Fruit fly (Drosophila melanogaster) whole organism, prepupa: Measurements from ENCODE around the gene Pus1.
A peak's percentile ranks its signal among the peaks of the same experiment; 100 is the strongest.

Experiments used
- Blimp-1 ChIP-seq: fragments of 200-800 bp; sonication (Bioruptor generic); optimal IDR thresholded peaks from 3 replicates; lab custom pipeline; 2017; ENCODE audit warnings: missing biosample characterization, missing genetic modification characterization, mild to moderate bottlenecking, moderate library complexity, missing genetic modification reagents
- CG10631 ChIP-seq: fragments of 200-800 bp; sonication (Bioruptor generic); optimal IDR thresholded peaks from 2 replicates; lab custom pipeline; 2016; ENCODE audit warnings: missing biosample characterization, missing genetic modification characterization
- CG10669 ChIP-seq: fragments of 200-800 bp; sonication (Bioruptor generic); optimal IDR thresholded peaks from 3 replicates; lab custom pipeline; 2018; ENCODE audit warnings: missing biosample characterization, mild to moderate bottlenecking, missing genetic modification characterization, moderate library complexity
- CG11294 ChIP-seq: fragments of 200-800 bp; sonication (Bioruptor generic); IDR thresholded peaks from 2 replicates; pipeline ENCODE4 v1.3.6; 2022; ENCODE audit warnings: missing biosample characterization, missing genetic modification characterization
- CG11762 ChIP-seq: fragments of 200-800 bp; sonication (Bioruptor generic); optimal IDR thresholded peaks from 3 replicates; lab custom pipeline; 2016; ENCODE audit warnings: missing biosample characterization, missing genetic modification characterization; ENCODE audit not compliant: insufficient read depth
- CG11902 ChIP-seq: fragments of 200-800 bp; sonication (Bioruptor generic); optimal IDR thresholded peaks from 3 replicates; lab custom pipeline; 2016; ENCODE audit warnings: missing biosample characterization, missing genetic modification characterization
- CG15336 ChIP-seq: fragments of 200-800 bp; sonication (Bioruptor generic); IDR thresholded peaks from 2 replicates; pipeline ENCODE4 v1.3.6; 2022; ENCODE audit warnings: missing biosample characterization, missing genetic modification characterization
- CG1621 ChIP-seq: fragments of 200-800 bp; sonication (Bioruptor generic); optimal IDR thresholded peaks from 3 replicates; lab custom pipeline; 2018; ENCODE audit warnings: missing biosample characterization, mild to moderate bottlenecking, missing genetic modification characterization
- CG3032 ChIP-seq: fragments of 200-800 bp; optimal IDR thresholded peaks from 2 replicates; lab custom pipeline; 2019; ENCODE audit warnings: missing biosample characterization, mild to moderate bottlenecking, missing genetic modification characterization, moderate library complexity
- CG31627 ChIP-seq: fragments of 200-800 bp; sonication (Bioruptor generic); optimal IDR thresholded peaks from 3 replicates; lab custom pipeline; 2016; ENCODE audit warnings: missing biosample characterization, missing genetic modification characterization
- CG32006 ChIP-seq: fragments of 200-800 bp; sonication (Bioruptor generic); optimal IDR thresholded peaks from 3 replicates; lab custom pipeline; 2017; ENCODE audit warnings: missing biosample characterization, mild to moderate bottlenecking, missing genetic modification characterization
- CG34406 ChIP-seq: fragments of 200-800 bp; sonication (Bioruptor generic); optimal IDR thresholded peaks from 3 replicates; lab custom pipeline; 2016; ENCODE audit warnings: missing biosample characterization, missing genetic modification characterization
- CG3919 ChIP-seq: fragments of 200-800 bp; sonication (Bioruptor generic); optimal IDR thresholded peaks from 3 replicates; lab custom pipeline; 2016; ENCODE audit warnings: missing biosample characterization, missing genetic modification characterization
- CG4318 ChIP-seq: fragments of 200-800 bp; sonication (Bioruptor generic); optimal IDR thresholded peaks from 3 replicates; lab custom pipeline; 2017; ENCODE audit warnings: missing biosample characterization, mild to moderate bottlenecking, missing genetic modification characterization
- CG6163 ChIP-seq: fragments of 200-800 bp; sonication (Bioruptor generic); IDR thresholded peaks from 3 replicates; pipeline ENCODE4 v1.3.6; 2022; ENCODE audit warnings: missing biosample characterization, missing genetic modification characterization
- CG6276 ChIP-seq: fragments of 200-800 bp; sonication (Bioruptor generic); optimal IDR thresholded peaks from 2 replicates; lab custom pipeline; 2017; ENCODE audit warnings: missing biosample characterization, mild to moderate bottlenecking, missing genetic modification characterization
- CG6808 ChIP-seq: fragments of 200-800 bp; sonication (Bioruptor generic); optimal IDR thresholded peaks from 3 replicates; lab custom pipeline; 2017; ENCODE audit warnings: missing biosample characterization, missing genetic modification characterization, mild to moderate bottlenecking, moderate library complexity, missing genetic modification reagents
- CG6854 ChIP-seq: fragments of 200-800 bp; sonication (Bioruptor generic); optimal IDR thresholded peaks from 2 replicates; lab custom pipeline; 2017; ENCODE audit warnings: missing biosample characterization, mild to moderate bottlenecking, missing genetic modification characterization
- CG7368 ChIP-seq: fragments of 200-800 bp; sonication (Bioruptor generic); optimal IDR thresholded peaks from 3 replicates; lab custom pipeline; 2016; ENCODE audit warnings: missing biosample characterization, missing genetic modification characterization
- CG8119 ChIP-seq: fragments of 200-800 bp; sonication (Bioruptor generic); IDR thresholded peaks from 3 replicates; pipeline ENCODE4 v1.3.6; 2022; ENCODE audit warnings: missing biosample characterization, missing genetic modification characterization
- CG8319 ChIP-seq: fragments of 200-800 bp; sonication (Bioruptor generic); optimal IDR thresholded peaks from 3 replicates; lab custom pipeline; 2016; ENCODE audit warnings: missing biosample characterization, missing genetic modification characterization
- CG8632 ChIP-seq: fragments of 200-800 bp; sonication (Bioruptor generic); optimal IDR thresholded peaks from 3 replicates; lab custom pipeline; 2016; ENCODE audit warnings: missing biosample characterization, missing genetic modification characterization
- CG9139 ChIP-seq: fragments of 200-800 bp; sonication (Bioruptor generic); optimal IDR thresholded peaks from 3 replicates; lab custom pipeline; 2017; ENCODE audit warnings: missing biosample characterization, mild to moderate bottlenecking, missing genetic modification characterization
- Ets21C ChIP-seq: fragments of 200-800 bp; sonication (Bioruptor generic); optimal IDR thresholded peaks from 3 replicates; lab custom pipeline; 2016; ENCODE audit warnings: missing biosample characterization, missing genetic modification characterization
- Ets96B ChIP-seq: fragments of 200-800 bp; optimal IDR thresholded peaks from 2 replicates; lab custom pipeline; 2019; ENCODE audit warnings: missing biosample characterization, mild to moderate bottlenecking, missing genetic modification characterization, moderate library complexity
- Gug ChIP-seq: fragments of 200-800 bp; sonication (Bioruptor generic); IDR thresholded peaks from 2 replicates; pipeline ENCODE4 v1.3.6; 2022; ENCODE audit warnings: missing biosample characterization, missing genetic modification characterization
- Hr38 ChIP-seq: sonication (Bioruptor generic); optimal IDR thresholded peaks from 2 replicates; lab custom pipeline; 2016; ENCODE audit warnings: missing biosample characterization, missing genetic modification characterization
- Hr39 ChIP-seq: fragments of 200-800 bp; sonication (Bioruptor generic); optimal IDR thresholded peaks from 2 replicates; lab custom pipeline; 2016; ENCODE audit warnings: missing biosample characterization, missing genetic modification characterization
- Lpt ChIP-seq: fragments of 200-800 bp; sonication (Bioruptor generic); optimal IDR thresholded peaks from 3 replicates; lab custom pipeline; 2016; ENCODE audit warnings: missing biosample characterization, missing genetic modification characterization
- Sox102F ChIP-seq: fragments of 200-800 bp; sonication (Bioruptor generic); optimal IDR thresholded peaks from 2 replicates; lab custom pipeline; 2016; ENCODE audit warnings: missing biosample characterization, mild to moderate bottlenecking, missing genetic modification characterization
- Sox14 ChIP-seq: fragments of 200-800 bp; sonication (Bioruptor generic); optimal IDR thresholded peaks from 3 replicates; lab custom pipeline; 2016; ENCODE audit warnings: missing biosample characterization, missing genetic modification characterization
- Sox15 ChIP-seq: fragments of 200-800 bp; sonication (Bioruptor generic); optimal IDR thresholded peaks from 3 replicates; lab custom pipeline; 2016; ENCODE audit warnings: missing biosample characterization, missing genetic modification characterization
- achi ChIP-seq: fragments of 200-800 bp; sonication (Bioruptor generic); optimal IDR thresholded peaks from 3 replicates; lab custom pipeline; 2016; ENCODE audit warnings: missing biosample characterization, missing genetic modification characterization
- acj6 ChIP-seq: fragments of 200-800 bp; sonication (Bioruptor generic); optimal IDR thresholded peaks from 3 replicates; lab custom pipeline; 2016; ENCODE audit warnings: missing biosample characterization, missing genetic modification characterization
- dac ChIP-seq: fragments of 200-800 bp; sonication (Bioruptor generic); optimal IDR thresholded peaks from 2 replicates; lab custom pipeline; 2017; ENCODE audit warnings: missing biosample characterization, mild to moderate bottlenecking, missing genetic modification characterization
- eg ChIP-seq: fragments of 200-800 bp; sonication (Bioruptor generic); IDR thresholded peaks from 3 replicates; pipeline ENCODE4 v1.3.6; 2022; ENCODE audit warnings: missing biosample characterization, missing genetic modification characterization
- fd59A ChIP-seq: fragments of 200-800 bp; sonication (Bioruptor generic); optimal IDR thresholded peaks from 2 replicates; lab custom pipeline; 2017; ENCODE audit warnings: missing biosample characterization, mild to moderate bottlenecking, missing genetic modification characterization, missing genetic modification reagents
- fd85E ChIP-seq: fragments of 200-800 bp; sonication (Bioruptor generic); optimal IDR thresholded peaks from 3 replicates; lab custom pipeline; 2016; ENCODE audit warnings: missing biosample characterization, missing genetic modification characterization
- fkh ChIP-seq: fragments of 200-800 bp; sonication (Bioruptor generic); optimal IDR thresholded peaks from 3 replicates; lab custom pipeline; 2017; ENCODE audit warnings: missing biosample characterization, mild to moderate bottlenecking, missing genetic modification characterization, moderate library complexity
- net ChIP-seq: fragments of 200-800 bp; sonication (Bioruptor generic); optimal IDR thresholded peaks from 3 replicates; lab custom pipeline; 2016; ENCODE audit warnings: missing biosample characterization, missing genetic modification characterization
- pdm3 ChIP-seq: fragments of 200-800 bp; sonication (Bioruptor generic); optimal IDR thresholded peaks from 3 replicates; lab custom pipeline; 2016; ENCODE audit warnings: missing biosample characterization, missing genetic modification characterization
- salr ChIP-seq, 2 experiments: fragments of 200-800 bp; sonication (Bioruptor generic); optimal IDR thresholded peaks; 3 replicates each; lab custom pipeline; 2016 to 2018; ENCODE audit warnings: missing biosample characterization in 2 of 2, missing genetic modification characterization in 2 of 2, mild to moderate bottlenecking in 1 of 2
- spab ChIP-seq: fragments of 200-800 bp; sonication (Bioruptor generic); optimal IDR thresholded peaks from 2 replicates; lab custom pipeline; 2017; ENCODE audit warnings: missing biosample characterization, mild to moderate bottlenecking, missing genetic modification characterization, missing genetic modification reagents
- ss ChIP-seq, 2 experiments: fragments of 200-800 bp; sonication (Bioruptor generic); optimal IDR thresholded peaks; 2 replicates in 1 of 2; 3 replicates in 1 of 2; lab custom pipeline; 2017 to 2018; ENCODE audit warnings: mild to moderate bottlenecking in 2 of 2, missing biosample characterization in 2 of 2, missing genetic modification characterization in 2 of 2, moderate library complexity in 1 of 2
- svp ChIP-seq: fragments of 200-800 bp; sonication (Bioruptor generic); peaks from one replicate; lab custom pipeline; 2016; ENCODE audit warnings: missing biosample characterization, missing genetic modification characterization
- vri ChIP-seq: fragments of 200-800 bp; sonication (Bioruptor generic); optimal IDR thresholded peaks from 3 replicates; lab custom pipeline; 2016; ENCODE audit warnings: missing biosample characterization, mild to moderate bottlenecking, missing genetic modification characterization

The Pus1 gene

DNA sequence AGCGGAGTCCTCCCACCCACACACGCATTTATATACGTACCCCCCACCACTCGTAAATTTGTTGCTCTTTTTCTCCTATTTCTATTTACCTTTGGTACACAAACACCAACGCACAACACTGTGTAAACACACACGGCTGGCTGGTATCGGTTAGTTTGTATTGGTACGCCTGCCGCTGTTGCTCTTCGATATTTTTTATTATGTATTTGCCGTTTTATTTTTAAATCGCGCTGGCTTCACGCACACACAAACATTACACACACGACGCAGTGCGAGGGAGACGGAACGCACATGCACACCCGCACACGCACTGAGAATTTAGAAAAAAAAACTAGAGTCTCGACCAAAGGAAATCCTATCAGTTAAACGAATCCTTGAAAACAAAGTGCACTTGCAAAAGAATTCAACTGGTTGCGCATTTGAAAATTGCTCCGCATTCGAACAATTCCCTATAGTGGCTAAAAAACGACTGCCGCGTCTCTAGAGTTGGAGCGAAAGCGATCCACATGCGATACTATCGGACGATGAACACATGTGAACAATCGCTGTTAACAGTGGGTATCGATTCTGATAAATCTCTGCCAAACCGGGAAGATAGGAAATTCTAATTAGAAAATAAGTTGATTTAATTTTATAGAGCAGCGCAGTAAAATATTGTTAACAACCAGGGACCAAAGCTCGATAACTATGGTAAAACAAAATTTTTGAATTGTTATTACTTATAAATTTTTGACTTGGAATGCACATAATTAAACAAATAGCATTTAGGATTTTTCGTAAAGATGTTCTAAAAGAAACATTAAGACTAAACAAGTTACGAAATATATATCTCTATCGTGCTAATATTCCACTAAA lies 41.6 kb downstream of the Pus1 start (continued):
- TF ChIP-seq Lpt (peak; percentile 44), CG8119 (GFP tag; lab: Robert Waterston, UW) (peak; percentile 51; the same call in 2 of the 3 replicates), CG6808 (GFP tag; lab: Kevin White, UChicago) (peak; percentile 43), CG8319 (GFP tag; lab: Kevin White, UChicago) (no peak)

- TF ChIP-seq Ets96B (tag; lab: Kevin White, UChicago) (peak; percentile 91), CG8119 (GFP tag; lab: Robert Waterston, UW) (peak; percentile 89), fd85E (peak; percentile 65), CG15336 (peak; percentile 87), dac (GFP tag; lab: Kevin White, UChicago) (peak; percentile 77), ss (GFP tag; optimal IDR thresholded peaks at IDR 0.05; lab: Kevin White, UChicago) (peak; percentile 67 to 88), CG9139 (GFP tag; lab: Kevin White, UChicago) (peak; percentile 74), CG11762 (GFP tag; lab: Kevin White, UChicago) (peak; percentile 86), Ets21C (GFP tag; lab: Kevin White, UChicago) (peak; percentile 30), Hr38 (GFP tag; lab: Kevin White, UChicago) (no peak), acj6 (GFP tag; lab: Kevin White, UChicago) (peak; percentile 90), fd59A (GFP tag; lab: Kevin White, UChicago) (peak; percentile 85), fkh (GFP tag; lab: Kevin White, UChicago) (no peak), CG6276 (GFP tag; lab: Kevin White, UChicago) (peak; percentile 75), Sox14 (peak; percentile 75), svp (GFP tag; lab: Kevin White, UChicago) (peak; percentile 84), achi (GFP tag; lab: Kevin White, UChicago) (peak; percentile 91), CG34406 (peak; percentile 89), pdm3 (GFP tag; lab: Kevin White, UChicago) (peak; percentile 84), net (peak; percentile 79), CG1621 (tag; lab: Kevin White, UChicago) (peak; percentile 81), eg (peak; percentile 80), CG32006 (GFP tag; lab: Kevin White, UChicago) (peak; percentile 90), Lpt (peak; percentile 80), CG11294 (peak; percentile 71), CG10669 (GFP tag; lab: Kevin White, UChicago) (peak; percentile 87), vri (GFP tag; lab: Kevin White, UChicago) (peak; percentile 74), CG11902 (peak; percentile 81), CG6854 (GFP tag; lab: Kevin White, UChicago) (peak; percentile 63), Sox102F (peak; percentile 71), Hr39 (peak; percentile 65), CG3032 (tag; lab: Kevin White, UChicago) (peak; percentile 89), CG3919 (GFP tag; lab: Kevin White, UChicago) (peak; percentile 92), CG31627 (GFP tag; lab: Kevin White, UChicago) (peak; percentile 75), CG8632 (peak; percentile 89), Blimp-1 (peak; percentile 64), CG4318 (GFP tag; lab: Kevin White, UChicago) (peak; percentile 72), CG6163 (GFP tag; lab: Robert Waterston, UW) (peak; percentile 90), salr (GFP tag; optimal IDR thresholded peaks at IDR 0.05; lab: Kevin White, UChicago) (peak; percentile 77 to 80), CG7368 (peak; percentile 79), CG10631 (GFP tag; lab: Kevin White, UChicago) (peak; percentile 89), Sox15 (GFP tag; lab: Kevin White, UChicago) (peak; percentile 86), Gug (peak; percentile 72), spab (peak; percentile 78)
Measured at dm6 chr3R:20549855-20550603, 42.4 kb downstream of the Pus1 start.
